Fruit fly (Drosophila melanogaster) whole organism, prepupa: ENCODE measurements around the gene cad.

Experiments
- CG6163 ChIP-seq: fragments of 200-800 bp; sonication (Bioruptor generic); IDR thresholded peaks from 3 replicates; pipeline ENCODE4 v1.3.6; 2022; ENCODE audit warnings: missing biosample characterization, missing genetic modification characterization
- CG6808 ChIP-seq: fragments of 200-800 bp; sonication (Bioruptor generic); optimal IDR thresholded peaks from 3 replicates; lab custom pipeline; 2017; ENCODE audit warnings: missing biosample characterization, missing genetic modification characterization, mild to moderate bottlenecking, moderate library complexity, missing genetic modification reagents
- CG8319 ChIP-seq: fragments of 200-800 bp; sonication (Bioruptor generic); optimal IDR thresholded peaks from 3 replicates; lab custom pipeline; 2016; ENCODE audit warnings: missing biosample characterization, missing genetic modification characterization
- Gug ChIP-seq: fragments of 200-800 bp; sonication (Bioruptor generic); IDR thresholded peaks from 2 replicates; pipeline ENCODE4 v1.3.6; 2022; ENCODE audit warnings: missing biosample characterization, missing genetic modification characterization
- esn ChIP-seq: fragments of 200-800 bp; sonication (Bioruptor generic); optimal IDR thresholded peaks from 2 replicates; lab custom pipeline; 2016; ENCODE audit warnings: missing biosample characterization, mild to moderate bottlenecking, missing genetic modification characterization, moderate library complexity
- salr ChIP-seq, 2 experiments: fragments of 200-800 bp; sonication (Bioruptor generic); optimal IDR thresholded peaks; 3 replicates each; lab custom pipeline; 2016 to 2018; ENCODE audit warnings: missing biosample characterization in 2 of 2, missing genetic modification characterization in 2 of 2, mild to moderate bottlenecking in 1 of 2

DNA sequence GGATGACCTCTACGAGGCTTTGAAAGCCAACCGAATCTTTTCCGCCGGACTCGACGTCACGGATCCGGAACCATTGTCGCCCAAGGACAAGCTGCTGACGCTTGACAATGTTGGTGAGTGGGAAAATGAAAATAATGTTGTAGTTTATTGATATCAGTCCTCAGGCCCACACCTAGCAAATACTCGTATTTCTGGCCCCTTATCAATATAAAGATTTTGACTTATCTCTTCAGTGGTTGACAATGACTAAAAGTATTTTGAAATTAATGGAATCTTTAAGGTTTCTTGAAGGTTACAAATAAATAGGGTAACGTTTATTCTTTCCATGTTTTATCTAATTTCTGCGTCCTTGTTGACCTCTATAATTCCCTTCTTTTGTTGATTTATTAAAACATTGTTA lies 56.5 kb downstream of the cad start:
- TF ChIP-seq CG6163 (GFP tag; lab: Robert Waterston, UW), result no peak
- no peak for TF ChIP-seq Gug
- TF ChIP-seq CG8319 (GFP tag; lab: Kevin White, UChicago), result no peak
- no peak for TF ChIP-seq salr (GFP tag; optimal IDR thresholded peaks at IDR 0.05; lab: Kevin White, UChicago)
- TF ChIP-seq esn (GFP tag; lab: Kevin White, UChicago), result no peak
- TF ChIP-seq CG6808 (GFP tag; lab: Kevin White, UChicago), result no peak
